Worm (Caenorhabditis elegans): ENCODE data around the gene eat-20.

Gene eat-20

DNA sequence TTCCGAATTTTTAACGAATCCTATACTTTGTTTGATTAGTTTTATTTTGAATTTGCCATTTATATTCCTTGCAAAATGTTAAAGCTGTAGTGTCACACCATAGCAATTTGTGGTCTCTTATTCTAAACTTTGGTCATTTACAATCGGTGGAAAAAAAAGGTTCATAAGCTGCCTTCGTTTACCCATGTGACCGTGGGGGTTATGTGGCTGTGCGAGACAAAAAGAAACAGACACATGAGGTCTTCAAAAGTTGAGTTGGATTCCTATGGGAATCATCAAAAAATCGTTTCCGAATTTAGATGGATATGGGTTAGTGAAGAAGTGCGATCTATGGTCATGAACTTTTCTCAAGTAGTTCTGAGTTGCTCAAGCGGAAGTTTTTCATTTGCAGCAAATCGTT, 54.5 kb downstream of the eat-20 start:
- TF ChIP-seq ama-1 (optimal IDR thresholded peaks at IDR 0.05) (no peak), ama-1 (GFP tag; optimal IDR thresholded peaks at IDR 0.05) (no peak), K11D2.4 (GFP tag; IDR thresholded peaks at IDR 0.05) (0 out of 2 replicates have a peak, but pooled peaks have one; percentile 28), tbx-9 (tag; optimal IDR thresholded peaks at IDR 0.05; ENCODE audit: borderline replicate concordance) (no peak), rpc-1 (optimal IDR thresholded peaks at IDR 0.05) (no peak), rpc-1 (tag; optimal IDR thresholded peaks at IDR 0.05) (no peak), let-607 (tag; optimal IDR thresholded peaks at IDR 0.05) (no peak), hlh-26 (GFP tag; conservative IDR thresholded peaks at IDR 0.05) (no peak), madf-8 (GFP tag; conservative IDR thresholded peaks at IDR 0.05) (no peak), lin-35 (GFP tag; optimal IDR thresholded peaks at IDR 0.05) (peak in 1 of 3 experiments; percentile 4)

ce11 chrX:15566640-15567039, 56.8 kb downstream of the eat-20 start:
- TF ChIP-seq sptf-2 (GFP tag; optimal IDR thresholded peaks at IDR 0.05) = no peak
- peak; percentile 8 for TF ChIP-seq lin-40 (tag; optimal IDR thresholded peaks at IDR 0.05)
- TF ChIP-seq zfh-2 (GFP tag; conservative IDR thresholded peaks at IDR 0.05) = peak; percentile 92
- no peak for TF ChIP-seq let-526 (GFP tag; IDR thresholded peaks at IDR 0.05)
- TF ChIP-seq D2030.7 (GFP tag; IDR thresholded peaks at IDR 0.05) = no peak
- no peak for TF ChIP-seq zim-3 (tag; optimal IDR thresholded peaks at IDR 0.05)
- TF ChIP-seq lir-1 (GFP tag; conservative IDR thresholded peaks at IDR 0.05) = no peak
- peak; percentile 34 for TF ChIP-seq K12H6.12 (tag; optimal IDR thresholded peaks at IDR 0.05)
- no peak for TF ChIP-seq lsy-27 (tag; optimal IDR thresholded peaks at IDR 0.05; ENCODE audit: borderline replicate concordance, insufficient read depth)
- TF ChIP-seq C17E4.6 (GFP tag; IDR thresholded peaks at IDR 0.05) = no peak
- no peak for TF ChIP-seq F33H1.4 (GFP tag; IDR thresholded peaks at IDR 0.05)
- TF ChIP-seq Y53G8AR.9 (GFP tag; conservative IDR thresholded peaks at IDR 0.05) = no peak
- TF ChIP-seq madf-8 (GFP tag; conservative IDR thresholded peaks at IDR 0.05) = no peak
- TF ChIP-seq aptf-2 (GFP tag; conservative IDR thresholded peaks at IDR 0.05) = no peak
- no peak for TF ChIP-seq lsl-1 (GFP tag; optimal IDR thresholded peaks at IDR 0.05)
- no peak for TF ChIP-seq F10E7.11 (tag; optimal IDR thresholded peaks at IDR 0.05)
- no peak for TF ChIP-seq ceh-27 (GFP tag; optimal IDR thresholded peaks at IDR 0.05)
- TF ChIP-seq hlh-12 (tag; optimal IDR thresholded peaks at IDR 0.05) = no peak
- no peak for TF ChIP-seq mcd-1 (GFP tag; IDR thresholded peaks at IDR 0.05)
- TF ChIP-seq Y79H2A.3 (GFP tag; conservative IDR thresholded peaks at IDR 0.05) = no peak
- TF ChIP-seq attf-5 (GFP tag; optimal IDR thresholded peaks at IDR 0.05) = peak; percentile 12
- no peak for TF ChIP-seq aptf-3 (GFP tag; IDR thresholded peaks at IDR 0.05)
- TF ChIP-seq K11D2.4 (GFP tag; IDR thresholded peaks at IDR 0.05) = 0 out of 2 replicates have a peak, but pooled peaks have one; percentile 18
- TF ChIP-seq F57C9.4 (tag; optimal IDR thresholded peaks at IDR 0.05) = no peak

- TF ChIP-seq attf-3 (GFP tag; conservative IDR thresholded peaks at IDR 0.05) = no peak
- TF ChIP-seq nfya-1 (tag; optimal IDR thresholded peaks at IDR 0.05; ENCODE audit: borderline replicate concordance, insufficient read depth) = no peak
- TF ChIP-seq hlh-12 (tag; optimal IDR thresholded peaks at IDR 0.05) = no peak
- TF ChIP-seq lin-35 (GFP tag; optimal IDR thresholded peaks at IDR 0.05) = peak in 1 of 3 experiments; percentile 7
- TF ChIP-seq xnd-1 (tag; optimal IDR thresholded peaks at IDR 0.05) = no peak
- peak; percentile 28 for TF ChIP-seq efl-1 (GFP tag; optimal IDR thresholded peaks at IDR 0.05)
- no peak for TF ChIP-seq mel-28 (tag; optimal IDR thresholded peaks at IDR 0.05; ENCODE audit: borderline replicate concordance)
- TF ChIP-seq repo-1 (tag; optimal IDR thresholded peaks at IDR 0.05) = no peak
- no peak for TF ChIP-seq lag-1 (GFP tag; IDR thresholded peaks at IDR 0.05)
- TF ChIP-seq tbx-9 (tag; optimal IDR thresholded peaks at IDR 0.05; ENCODE audit: borderline replicate concordance) = no peak
- TF ChIP-seq let-607 (tag; optimal IDR thresholded peaks at IDR 0.05) = peak; percentile 29 to 62
- no peak for TF ChIP-seq rpc-1 (optimal IDR thresholded peaks at IDR 0.05)
- no peak for TF ChIP-seq rpc-1 (tag; optimal IDR thresholded peaks at IDR 0.05)
- TF ChIP-seq nhr-90 (tag; optimal IDR thresholded peaks at IDR 0.05) = no peak
- no peak for TF ChIP-seq ztf-6 (GFP tag; IDR thresholded peaks at IDR 0.05)
- TF ChIP-seq mxl-1 (tag; optimal IDR thresholded peaks at IDR 0.05) = no peak
- peak; percentile 13 for TF ChIP-seq tbp1 (GFP tag; optimal IDR thresholded peaks at IDR 0.05)
- TF ChIP-seq ets-4 (GFP tag; optimal IDR thresholded peaks at IDR 0.05) = no peak
These were observed 58.5 kb downstream of the eat-20 start, which contains the start of gene dyn-1 for ce11 chrX:15567986-15568940. TSS of gene dyn-1 (plus strand) at chrX:15568890.
